Fruit fly (Drosophila melanogaster): ENCODE measurements around the gene f.

- TF ChIP-seq usp (GFP tag; optimal IDR thresholded peaks at IDR 0.05), result no peak
- no peak for TF ChIP-seq psq (optimal IDR thresholded peaks at IDR 0.05)
- TF ChIP-seq EcR (GFP tag; optimal IDR thresholded peaks at IDR 0.05), result no peak
- TF ChIP-seq pan (optimal IDR thresholded peaks at IDR 0.05), result no peak
- no peak for TF ChIP-seq CG8478 (optimal IDR thresholded peaks at IDR 0.05)
- TF ChIP-seq Dll (optimal IDR thresholded peaks at IDR 0.05), result no peak
Observed at dm6 chrX:17329933-17330674, 97.4 kb downstream of the f start.

All from whole organism.